Worm (Caenorhabditis elegans): ENCODE data around the gene spop-1.

DNA sequence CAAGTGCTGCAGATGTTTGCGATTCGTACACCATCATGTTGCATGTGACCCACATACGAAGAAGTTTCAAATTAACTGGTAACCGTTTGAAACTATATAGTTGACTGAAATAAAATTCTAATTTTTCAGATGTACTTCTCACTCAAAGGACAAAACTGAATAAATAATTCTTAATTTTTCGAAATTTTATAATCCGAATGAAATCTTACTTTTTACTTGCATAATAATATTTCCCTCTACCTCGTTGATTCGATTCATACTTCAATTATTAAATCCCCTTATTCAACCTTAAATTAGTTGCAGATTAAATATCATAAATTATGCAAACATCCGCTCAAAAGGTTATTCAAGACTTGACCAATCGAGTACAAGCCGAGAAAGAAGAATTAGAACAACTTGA, 11.9 kb downstream of the spop-1 start, which contains the start of gene T16H12.2:
- TF ChIP-seq flt-1 (GFP tag; IDR thresholded peaks at IDR 0.05) (no peak), tab-1 (GFP tag; IDR thresholded peaks at IDR 0.05) (no peak), klf-2 (GFP tag; conservative IDR thresholded peaks at IDR 0.05) (no peak), ztf-29 (GFP tag; IDR thresholded peaks at IDR 0.05) (no peak), ztf-23 (GFP tag; IDR thresholded peaks at IDR 0.05) (no peak), med-1 (GFP tag; optimal IDR thresholded peaks at IDR 0.05; ENCODE audit: insufficient read depth) (no peak)
